Worm (Caenorhabditis elegans): ENCODE data around the gene T06C10.3.

ce11 chrIV:7851291-7851690 is 19.3 kb upstream of the T06C10.3 start:
- TF ChIP-seq B0310.2 (tag; optimal IDR thresholded peaks at IDR 0.05) = no peak
- no peak for TF ChIP-seq ceh-36 (tag; optimal IDR thresholded peaks at IDR 0.05)
- TF ChIP-seq ama-1 (optimal IDR thresholded peaks at IDR 0.05) = no peak
- no peak for TF ChIP-seq flt-1 (GFP tag; IDR thresholded peaks at IDR 0.05)
- no peak for TF ChIP-seq tbx-11 (GFP tag; IDR thresholded peaks at IDR 0.05)
